Fruit fly (Drosophila melanogaster): ENCODE measurements around the gene Saf6.

The Saf6 gene

DNA sequence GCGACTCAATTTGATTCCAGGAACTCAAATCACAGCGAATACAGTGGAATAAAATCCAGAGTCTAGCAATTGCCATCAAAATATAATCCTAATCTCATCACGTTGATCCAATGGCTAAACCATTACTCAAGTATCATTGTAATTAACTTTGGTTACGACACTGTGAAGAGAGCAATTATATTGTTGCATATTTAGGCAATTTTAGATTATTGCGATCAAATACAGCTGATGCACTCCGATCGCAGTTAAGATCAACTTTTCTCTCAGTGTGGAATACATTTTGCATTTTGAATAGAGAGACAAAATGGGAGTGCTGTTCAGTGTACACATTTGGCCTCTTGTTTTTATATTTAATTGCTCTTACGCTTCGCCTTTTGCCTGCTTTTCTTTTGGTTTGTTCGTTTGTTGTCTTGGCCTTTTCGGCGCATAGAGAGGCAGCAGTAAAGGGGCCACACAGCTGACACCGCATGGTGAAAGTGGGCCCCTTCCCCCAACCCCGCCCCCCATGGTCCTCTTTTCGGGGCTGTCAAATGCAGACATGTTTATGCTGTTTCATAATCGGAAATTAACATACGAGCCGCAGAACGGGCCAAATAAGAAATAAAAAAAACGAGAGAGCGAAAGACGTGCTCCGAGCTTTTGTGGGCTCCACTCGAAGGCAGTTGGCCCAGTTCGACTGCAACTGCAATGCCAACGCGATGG, 30.6 kb upstream of the Saf6 start (continued):
- TF ChIP-seq caup (GFP tag; optimal IDR thresholded peaks at IDR 0.05; ENCODE audit: severe bottlenecking) = no peak
- TF ChIP-seq Hr78 (GFP tag; optimal IDR thresholded peaks at IDR 0.05) = peak in 1 of 2 experiments; percentile 69
- peak; percentile 50 for TF ChIP-seq CG8924 (tag; optimal IDR thresholded peaks at IDR 0.05)
- 0 out of 3 replicates have a peak, but pooled peaks have one; percentile 50 for TF ChIP-seq CG3726 (GFP tag; IDR thresholded peaks at IDR 0.05)
- peak; percentile 56 for TF ChIP-seq CHES-1-like (GFP tag; optimal IDR thresholded peaks at IDR 0.05)
- peak; percentile 52 for TF ChIP-seq Chrac-16 (GFP tag; optimal IDR thresholded peaks at IDR 0.05)
- peak; percentile 42 for TF ChIP-seq Mad (GFP tag; optimal IDR thresholded peaks at IDR 0.05)
- TF ChIP-seq hbn (GFP tag; IDR thresholded peaks at IDR 0.05; ENCODE audit: partially characterized antibody) = no peak
- peak; percentile 42 for TF ChIP-seq Atf-2 (GFP tag; optimal IDR thresholded peaks at IDR 0.05)
- TF ChIP-seq zen (tag; optimal IDR thresholded peaks at IDR 0.05) = no peak
- 0 out of 2 replicates have a peak, but pooled peaks have one; percentile 47 for TF ChIP-seq Awh (GFP tag; IDR thresholded peaks at IDR 0.05)
- TF ChIP-seq Hand (GFP tag; optimal IDR thresholded peaks at IDR 0.05) = no peak
- 0 out of 2 replicates have a peak, but pooled peaks have one; percentile 15 for TF ChIP-seq bbx (GFP tag; IDR thresholded peaks at IDR 0.05; ENCODE audit: partially characterized antibody)
- TF ChIP-seq CG8359 (GFP tag; optimal IDR thresholded peaks at IDR 0.05; ENCODE audit: borderline replicate concordance) = no peak
- TF ChIP-seq CG9215 (GFP tag; IDR thresholded peaks at IDR 0.05) = no peak
- TF ChIP-seq CG12219 (GFP tag; optimal IDR thresholded peaks at IDR 0.05) = peak; percentile 68
- TF ChIP-seq CG18262 (tag; optimal IDR thresholded peaks at IDR 0.05) = peak; percentile 76
- peak; percentile 37 for TF ChIP-seq maf-S (GFP tag; optimal IDR thresholded peaks at IDR 0.05)
- TF ChIP-seq D19B (GFP tag; optimal IDR thresholded peaks at IDR 0.05) = no peak
- no peak for TF ChIP-seq ham (GFP tag; IDR thresholded peaks at IDR 0.05)
- peak; percentile 41 for TF ChIP-seq ems (GFP tag; optimal IDR thresholded peaks at IDR 0.05)
- TF ChIP-seq gro (GFP tag; optimal IDR thresholded peaks at IDR 0.05) = peak; percentile 32
- TF ChIP-seq disco-r (GFP tag; optimal IDR thresholded peaks at IDR 0.05) = no peak
- no peak for TF ChIP-seq slou (GFP tag; optimal IDR thresholded peaks at IDR 0.05)
- TF ChIP-seq CG4404 (GFP tag; IDR thresholded peaks at IDR 0.05) = no peak
- no peak for TF ChIP-seq danr (GFP tag; IDR thresholded peaks at IDR 0.05)
- TF ChIP-seq CG8089 (GFP tag; optimal IDR thresholded peaks at IDR 0.05) = peak; percentile 52
- no peak for TF ChIP-seq inv (GFP tag; IDR thresholded peaks at IDR 0.05; ENCODE audit: partially characterized antibody)
- peak; percentile 67 for TF ChIP-seq CG8388 (GFP tag; optimal IDR thresholded peaks at IDR 0.05)
- peak; percentile 50 for TF ChIP-seq Abd-B (GFP tag; optimal IDR thresholded peaks at IDR 0.05)
- TF ChIP-seq CG2678 (tag; optimal IDR thresholded peaks at IDR 0.05) = peak; percentile 71
- peak; percentile 31; the same call in 2 of the 4 replicates for TF ChIP-seq Gug (GFP tag; IDR thresholded peaks at IDR 0.05)
- peak; percentile 43 for TF ChIP-seq CG31365 (tag; optimal IDR thresholded peaks at IDR 0.05)
- TF ChIP-seq ase (GFP tag; IDR thresholded peaks at IDR 0.05) = 0 out of 3 replicates have a peak, but pooled peaks have one; percentile 7
- peak; percentile 0 for TF ChIP-seq gcm2 (GFP tag; optimal IDR thresholded peaks at IDR 0.05)
- TF ChIP-seq rib (GFP tag; IDR thresholded peaks at IDR 0.05) = no peak
- peak; percentile 11 for TF ChIP-seq eyg (GFP tag; optimal IDR thresholded peaks at IDR 0.05)
- no peak for TF ChIP-seq CG11456 (GFP tag; IDR thresholded peaks at IDR 0.05)
- TF ChIP-seq sima (GFP tag; optimal IDR thresholded peaks at IDR 0.05) = no peak
- TF ChIP-seq CG11723 (GFP tag; optimal IDR thresholded peaks at IDR 0.05) = peak; percentile 40
- TF ChIP-seq ash1 (GFP tag; optimal IDR thresholded peaks at IDR 0.05) = no peak
- TF ChIP-seq phol (tag; optimal IDR thresholded peaks at IDR 0.05) = peak; percentile 81
- TF ChIP-seq trem (tag; optimal IDR thresholded peaks at IDR 0.05) = peak; percentile 25
- TF ChIP-seq CG15601 (tag; optimal IDR thresholded peaks at IDR 0.05) = peak; percentile 39
- no peak for TF ChIP-seq mirr (GFP tag; optimal IDR thresholded peaks at IDR 0.05)
- TF ChIP-seq ind (GFP tag; optimal IDR thresholded peaks at IDR 0.05) = peak; percentile 70
- no peak for TF ChIP-seq CG15479 (GFP tag; optimal IDR thresholded peaks at IDR 0.05)
- no peak for TF ChIP-seq chinmo (GFP tag; IDR thresholded peaks at IDR 0.05; ENCODE audit: partially characterized antibody)
- TF ChIP-seq nmo (GFP tag; optimal IDR thresholded peaks at IDR 0.05) = peak; percentile 77
